Fruit fly (Drosophila melanogaster) whole organism, prepupa: ENCODE data around the gene Kul.

ENCODE experiments used
- Blimp-1 ChIP-seq: fragments of 200-800 bp; sonication (Bioruptor generic); optimal IDR thresholded peaks from 3 replicates; lab custom pipeline; 2017; ENCODE audit warnings: missing biosample characterization, missing genetic modification characterization, mild to moderate bottlenecking, moderate library complexity, missing genetic modification reagents
- CG10631 ChIP-seq: fragments of 200-800 bp; sonication (Bioruptor generic); optimal IDR thresholded peaks from 2 replicates; lab custom pipeline; 2016; ENCODE audit warnings: missing biosample characterization, missing genetic modification characterization
- CG10669 ChIP-seq: fragments of 200-800 bp; sonication (Bioruptor generic); optimal IDR thresholded peaks from 3 replicates; lab custom pipeline; 2018; ENCODE audit warnings: missing biosample characterization, mild to moderate bottlenecking, missing genetic modification characterization, moderate library complexity
- CG11294 ChIP-seq: fragments of 200-800 bp; sonication (Bioruptor generic); IDR thresholded peaks from 2 replicates; pipeline ENCODE4 v1.3.6; 2022; ENCODE audit warnings: missing biosample characterization, missing genetic modification characterization
- CG11762 ChIP-seq: fragments of 200-800 bp; sonication (Bioruptor generic); optimal IDR thresholded peaks from 3 replicates; lab custom pipeline; 2016; ENCODE audit warnings: missing biosample characterization, missing genetic modification characterization; ENCODE audit not compliant: insufficient read depth
- CG11902 ChIP-seq: fragments of 200-800 bp; sonication (Bioruptor generic); optimal IDR thresholded peaks from 3 replicates; lab custom pipeline; 2016; ENCODE audit warnings: missing biosample characterization, missing genetic modification characterization
- CG15336 ChIP-seq: fragments of 200-800 bp; sonication (Bioruptor generic); IDR thresholded peaks from 2 replicates; pipeline ENCODE4 v1.3.6; 2022; ENCODE audit warnings: missing biosample characterization, missing genetic modification characterization
- CG1621 ChIP-seq: fragments of 200-800 bp; sonication (Bioruptor generic); optimal IDR thresholded peaks from 3 replicates; lab custom pipeline; 2018; ENCODE audit warnings: missing biosample characterization, mild to moderate bottlenecking, missing genetic modification characterization
- CG16779 ChIP-seq: fragments of 200-800 bp; sonication (Bioruptor generic); optimal IDR thresholded peaks from 3 replicates; lab custom pipeline; 2017; ENCODE audit warnings: missing biosample characterization, mild to moderate bottlenecking, missing genetic modification characterization
- CG3032 ChIP-seq: fragments of 200-800 bp; optimal IDR thresholded peaks from 2 replicates; lab custom pipeline; 2019; ENCODE audit warnings: missing biosample characterization, mild to moderate bottlenecking, missing genetic modification characterization, moderate library complexity
- CG31627 ChIP-seq: fragments of 200-800 bp; sonication (Bioruptor generic); optimal IDR thresholded peaks from 3 replicates; lab custom pipeline; 2016; ENCODE audit warnings: missing biosample characterization, missing genetic modification characterization
- CG32006 ChIP-seq: fragments of 200-800 bp; sonication (Bioruptor generic); optimal IDR thresholded peaks from 3 replicates; lab custom pipeline; 2017; ENCODE audit warnings: missing biosample characterization, mild to moderate bottlenecking, missing genetic modification characterization
- CG34406 ChIP-seq: fragments of 200-800 bp; sonication (Bioruptor generic); optimal IDR thresholded peaks from 3 replicates; lab custom pipeline; 2016; ENCODE audit warnings: missing biosample characterization, missing genetic modification characterization
- CG3919 ChIP-seq: fragments of 200-800 bp; sonication (Bioruptor generic); optimal IDR thresholded peaks from 3 replicates; lab custom pipeline; 2016; ENCODE audit warnings: missing biosample characterization, missing genetic modification characterization
- CG4318 ChIP-seq: fragments of 200-800 bp; sonication (Bioruptor generic); optimal IDR thresholded peaks from 3 replicates; lab custom pipeline; 2017; ENCODE audit warnings: missing biosample characterization, mild to moderate bottlenecking, missing genetic modification characterization
- CG6792 ChIP-seq: fragments of 200-800 bp; sonication (Bioruptor generic); optimal IDR thresholded peaks from 3 replicates; lab custom pipeline; 2016; ENCODE audit warnings: missing biosample characterization, missing genetic modification characterization
- CG6854 ChIP-seq: fragments of 200-800 bp; sonication (Bioruptor generic); optimal IDR thresholded peaks from 2 replicates; lab custom pipeline; 2017; ENCODE audit warnings: missing biosample characterization, mild to moderate bottlenecking, missing genetic modification characterization
- CG7368 ChIP-seq: fragments of 200-800 bp; sonication (Bioruptor generic); optimal IDR thresholded peaks from 3 replicates; lab custom pipeline; 2016; ENCODE audit warnings: missing biosample characterization, missing genetic modification characterization
- CG8119 ChIP-seq: fragments of 200-800 bp; sonication (Bioruptor generic); IDR thresholded peaks from 3 replicates; pipeline ENCODE4 v1.3.6; 2022; ENCODE audit warnings: missing biosample characterization, missing genetic modification characterization
- CG8319 ChIP-seq: fragments of 200-800 bp; sonication (Bioruptor generic); optimal IDR thresholded peaks from 3 replicates; lab custom pipeline; 2016; ENCODE audit warnings: missing biosample characterization, missing genetic modification characterization
- CG8632 ChIP-seq: fragments of 200-800 bp; sonication (Bioruptor generic); optimal IDR thresholded peaks from 3 replicates; lab custom pipeline; 2016; ENCODE audit warnings: missing biosample characterization, missing genetic modification characterization
- CG9139 ChIP-seq: fragments of 200-800 bp; sonication (Bioruptor generic); optimal IDR thresholded peaks from 3 replicates; lab custom pipeline; 2017; ENCODE audit warnings: missing biosample characterization, mild to moderate bottlenecking, missing genetic modification characterization
- Eip75B ChIP-seq: fragments of 200-800 bp; sonication (Bioruptor generic); optimal IDR thresholded peaks from 3 replicates; lab custom pipeline; 2016; ENCODE audit warnings: missing biosample characterization, missing genetic modification characterization
- Eip78C ChIP-seq: fragments of 200-800 bp; sonication (Bioruptor generic); peaks from one replicate; lab custom pipeline; 2016; ENCODE audit warnings: missing biosample characterization, missing genetic modification characterization
- Ets21C ChIP-seq: fragments of 200-800 bp; sonication (Bioruptor generic); optimal IDR thresholded peaks from 3 replicates; lab custom pipeline; 2016; ENCODE audit warnings: missing biosample characterization, missing genetic modification characterization
- Gug ChIP-seq: fragments of 200-800 bp; sonication (Bioruptor generic); IDR thresholded peaks from 2 replicates; pipeline ENCODE4 v1.3.6; 2022; ENCODE audit warnings: missing biosample characterization, missing genetic modification characterization
- Hr38 ChIP-seq: sonication (Bioruptor generic); optimal IDR thresholded peaks from 2 replicates; lab custom pipeline; 2016; ENCODE audit warnings: missing biosample characterization, missing genetic modification characterization
- Hr4 ChIP-seq: fragments of 200-800 bp; sonication (Bioruptor generic); optimal IDR thresholded peaks from 3 replicates; lab custom pipeline; 2016; ENCODE audit warnings: missing biosample characterization, missing genetic modification characterization
- Lpt ChIP-seq: fragments of 200-800 bp; sonication (Bioruptor generic); optimal IDR thresholded peaks from 3 replicates; lab custom pipeline; 2016; ENCODE audit warnings: missing biosample characterization, missing genetic modification characterization
- Met ChIP-seq: fragments of 200-800 bp; sonication (Bioruptor generic); optimal IDR thresholded peaks from 3 replicates; lab custom pipeline; 2016; ENCODE audit warnings: missing biosample characterization, missing genetic modification characterization
- OdsH ChIP-seq: fragments of 200-800 bp; sonication (Bioruptor generic); optimal IDR thresholded peaks from 3 replicates; lab custom pipeline; 2016; ENCODE audit warnings: missing biosample characterization, missing genetic modification characterization
- Smox ChIP-seq: fragments of 200-800 bp; sonication (Bioruptor generic); optimal IDR thresholded peaks from 3 replicates; lab custom pipeline; 2016; ENCODE audit warnings: missing biosample characterization, missing genetic modification characterization
- Sox102F ChIP-seq: fragments of 200-800 bp; sonication (Bioruptor generic); optimal IDR thresholded peaks from 2 replicates; lab custom pipeline; 2016; ENCODE audit warnings: missing biosample characterization, mild to moderate bottlenecking, missing genetic modification characterization
- Sox14 ChIP-seq: fragments of 200-800 bp; sonication (Bioruptor generic); optimal IDR thresholded peaks from 3 replicates; lab custom pipeline; 2016; ENCODE audit warnings: missing biosample characterization, missing genetic modification characterization
- Sox15 ChIP-seq: fragments of 200-800 bp; sonication (Bioruptor generic); optimal IDR thresholded peaks from 3 replicates; lab custom pipeline; 2016; ENCODE audit warnings: missing biosample characterization, missing genetic modification characterization
- achi ChIP-seq: fragments of 200-800 bp; sonication (Bioruptor generic); optimal IDR thresholded peaks from 3 replicates; lab custom pipeline; 2016; ENCODE audit warnings: missing biosample characterization, missing genetic modification characterization
- acj6 ChIP-seq: fragments of 200-800 bp; sonication (Bioruptor generic); optimal IDR thresholded peaks from 3 replicates; lab custom pipeline; 2016; ENCODE audit warnings: missing biosample characterization, missing genetic modification characterization
- dac ChIP-seq: fragments of 200-800 bp; sonication (Bioruptor generic); optimal IDR thresholded peaks from 2 replicates; lab custom pipeline; 2017; ENCODE audit warnings: missing biosample characterization, mild to moderate bottlenecking, missing genetic modification characterization
- dsx ChIP-seq: fragments of 200-800 bp; optimal IDR thresholded peaks from 3 replicates; lab custom pipeline; 2019; ENCODE audit warnings: missing biosample characterization, mild to moderate bottlenecking, missing genetic modification characterization, moderate library complexity; ENCODE audit not compliant: poor library complexity, severe bottlenecking
- eg ChIP-seq: fragments of 200-800 bp; sonication (Bioruptor generic); IDR thresholded peaks from 3 replicates; pipeline ENCODE4 v1.3.6; 2022; ENCODE audit warnings: missing biosample characterization, missing genetic modification characterization
- fd59A ChIP-seq: fragments of 200-800 bp; sonication (Bioruptor generic); optimal IDR thresholded peaks from 2 replicates; lab custom pipeline; 2017; ENCODE audit warnings: missing biosample characterization, mild to moderate bottlenecking, missing genetic modification characterization, missing genetic modification reagents
- fd85E ChIP-seq: fragments of 200-800 bp; sonication (Bioruptor generic); optimal IDR thresholded peaks from 3 replicates; lab custom pipeline; 2016; ENCODE audit warnings: missing biosample characterization, missing genetic modification characterization
- lz ChIP-seq: fragments of 200-800 bp; sonication (Bioruptor generic); optimal IDR thresholded peaks from 3 replicates; lab custom pipeline; 2016; ENCODE audit warnings: missing biosample characterization, missing genetic modification characterization
- net ChIP-seq: fragments of 200-800 bp; sonication (Bioruptor generic); optimal IDR thresholded peaks from 3 replicates; lab custom pipeline; 2016; ENCODE audit warnings: missing biosample characterization, missing genetic modification characterization
- pdm3 ChIP-seq: fragments of 200-800 bp; sonication (Bioruptor generic); optimal IDR thresholded peaks from 3 replicates; lab custom pipeline; 2016; ENCODE audit warnings: missing biosample characterization, missing genetic modification characterization
- salr ChIP-seq, 2 experiments: fragments of 200-800 bp; sonication (Bioruptor generic); optimal IDR thresholded peaks; 3 replicates each; lab custom pipeline; 2016 to 2018; ENCODE audit warnings: missing biosample characterization in 2 of 2, missing genetic modification characterization in 2 of 2, mild to moderate bottlenecking in 1 of 2
- ss ChIP-seq, 2 experiments: fragments of 200-800 bp; sonication (Bioruptor generic); optimal IDR thresholded peaks; 2 replicates in 1 of 2; 3 replicates in 1 of 2; lab custom pipeline; 2017 to 2018; ENCODE audit warnings: mild to moderate bottlenecking in 2 of 2, missing biosample characterization in 2 of 2, missing genetic modification characterization in 2 of 2, moderate library complexity in 1 of 2
- svp ChIP-seq: fragments of 200-800 bp; sonication (Bioruptor generic); peaks from one replicate; lab custom pipeline; 2016; ENCODE audit warnings: missing biosample characterization, missing genetic modification characterization
- topi ChIP-seq: fragments of 200-800 bp; sonication (Bioruptor generic); optimal IDR thresholded peaks from 3 replicates; lab custom pipeline; 2016; ENCODE audit warnings: missing biosample characterization, missing genetic modification characterization
- vri ChIP-seq: fragments of 200-800 bp; sonication (Bioruptor generic); optimal IDR thresholded peaks from 3 replicates; lab custom pipeline; 2016; ENCODE audit warnings: missing biosample characterization, mild to moderate bottlenecking, missing genetic modification characterization

Kul gene

dm6 chr3R:29756153-29756552, 30.5 kb downstream of the Kul start (continued):
- TF ChIP-seq CG34406 (GFP tag; lab: Kevin White, UChicago) (no peak), CG6792 (no peak), CG8119 (peak; percentile 58), topi (GFP tag; lab: Kevin White, UChicago) (no peak), pdm3 (GFP tag; lab: Kevin White, UChicago) (peak; percentile 4), vri (GFP tag; lab: Kevin White, UChicago) (no peak), CG7368 (no peak)

DNA sequence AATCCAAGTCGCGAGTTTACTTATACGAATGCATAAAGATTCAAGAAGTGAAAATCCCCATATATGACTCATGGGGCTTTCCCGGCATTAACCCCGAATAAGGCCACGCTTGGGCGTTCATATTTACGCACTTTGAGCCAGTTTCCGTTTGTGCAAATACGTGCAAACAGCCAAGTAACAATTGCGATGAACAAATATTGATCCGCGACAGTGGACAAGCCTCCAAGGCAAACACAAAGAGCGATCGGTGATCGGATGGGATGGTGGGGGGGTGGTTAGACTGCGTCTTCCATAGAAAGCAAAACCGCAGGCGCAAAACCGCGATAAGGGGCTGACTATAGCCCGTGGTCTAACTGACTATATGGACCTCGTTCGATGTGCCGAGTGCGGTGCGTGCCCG, 31.6 kb downstream of the Kul start:
- TF ChIP-seq ss (GFP tag; optimal IDR thresholded peaks at IDR 0.05; lab: Kevin White, UChicago) (peak; percentile 55 to 60), eg (GFP tag; lab: Robert Waterston, UW) (no peak; the same call in 1 of the 3 replicates), svp (GFP tag; lab: Kevin White, UChicago) (no peak), CG9139 (peak; percentile 72), pdm3 (GFP tag; lab: Kevin White, UChicago) (no peak), CG11902 (no peak), CG1621 (tag; lab: Kevin White, UChicago) (peak; percentile 56), Gug (peak; percentile 25; the same call in 1 of the 2 replicates), CG32006 (GFP tag; lab: Kevin White, UChicago) (no peak), Hr38 (GFP tag; lab: Kevin White, UChicago) (peak; percentile 54), CG34406 (GFP tag; lab: Kevin White, UChicago) (peak; percentile 7), Lpt (GFP tag; lab: Kevin White, UChicago) (no peak), CG3919 (GFP tag; lab: Kevin White, UChicago) (no peak), dac (GFP tag; lab: Kevin White, UChicago) (no peak), CG6854 (peak; percentile 17), salr (GFP tag; optimal IDR thresholded peaks at IDR 0.05; lab: Kevin White, UChicago) (peak in 1 of 2 experiments; percentile 45), Sox15 (no peak), CG4318 (GFP tag; lab: Kevin White, UChicago) (no peak), OdsH (GFP tag; lab: Kevin White, UChicago) (no peak), CG11294 (no peak; the same call in 1 of the 2 replicates), fd59A (GFP tag; lab: Kevin White, UChicago) (peak; percentile 10), CG10669 (GFP tag; lab: Kevin White, UChicago) (peak; percentile 35), CG8632 (peak; percentile 44), Blimp-1 (GFP tag; lab: Kevin White, UChicago) (no peak), CG10631 (peak; percentile 18), Sox14 (GFP tag; lab: Kevin White, UChicago) (peak; percentile 49), CG11762 (GFP tag; lab: Kevin White, UChicago) (peak; percentile 19), Met (no peak), Eip78C (GFP tag; lab: Kevin White, UChicago) (peak; percentile 59), Sox102F (GFP tag; lab: Kevin White, UChicago) (no peak), CG6792 (peak; percentile 0), topi (GFP tag; lab: Kevin White, UChicago) (no peak), CG8319 (GFP tag; lab: Kevin White, UChicago) (no peak), Hr4 (GFP tag; lab: Kevin White, UChicago) (no peak), achi (GFP tag; lab: Kevin White, UChicago) (no peak), Ets21C (no peak), fd85E (GFP tag; lab: Kevin White, UChicago) (no peak), CG31627 (GFP tag; lab: Kevin White, UChicago) (no peak), lz (GFP tag; lab: Kevin White, UChicago) (no peak), dsx (GFP tag; lab: Kevin White, UChicago) (no peak), Smox (GFP tag; lab: Kevin White, UChicago) (no peak), CG16779 (tag; lab: Kevin White, UChicago) (peak; percentile 6), net (GFP tag; lab: Kevin White, UChicago) (peak; percentile 14), Eip75B (GFP tag; lab: Kevin White, UChicago) (no peak), CG15336 (no peak), CG7368 (no peak), CG8119 (no peak), acj6 (GFP tag; lab: Kevin White, UChicago) (no peak), CG3032 (tag; lab: Kevin White, UChicago) (no peak)
